Fruit fly (Drosophila melanogaster) whole organism, prepupa: ENCODE measurements around the gene CG14355.

ENCODE experiments used
- CG10669 ChIP-seq: fragments of 200-800 bp; sonication (Bioruptor generic); optimal IDR thresholded peaks from 3 replicates; lab custom pipeline; 2018; ENCODE audit warnings: missing biosample characterization, mild to moderate bottlenecking, missing genetic modification characterization, moderate library complexity
- CG11294 ChIP-seq: fragments of 200-800 bp; sonication (Bioruptor generic); IDR thresholded peaks from 2 replicates; pipeline ENCODE4 v1.3.6; 2022; ENCODE audit warnings: missing biosample characterization, missing genetic modification characterization
- CG16779 ChIP-seq: fragments of 200-800 bp; sonication (Bioruptor generic); optimal IDR thresholded peaks from 3 replicates; lab custom pipeline; 2017; ENCODE audit warnings: missing biosample characterization, mild to moderate bottlenecking, missing genetic modification characterization
- CG31627 ChIP-seq: fragments of 200-800 bp; sonication (Bioruptor generic); optimal IDR thresholded peaks from 3 replicates; lab custom pipeline; 2016; ENCODE audit warnings: missing biosample characterization, missing genetic modification characterization
- CG32006 ChIP-seq: fragments of 200-800 bp; sonication (Bioruptor generic); optimal IDR thresholded peaks from 3 replicates; lab custom pipeline; 2017; ENCODE audit warnings: missing biosample characterization, mild to moderate bottlenecking, missing genetic modification characterization
- CG34406 ChIP-seq: fragments of 200-800 bp; sonication (Bioruptor generic); optimal IDR thresholded peaks from 3 replicates; lab custom pipeline; 2016; ENCODE audit warnings: missing biosample characterization, missing genetic modification characterization
- CG3919 ChIP-seq: fragments of 200-800 bp; sonication (Bioruptor generic); optimal IDR thresholded peaks from 3 replicates; lab custom pipeline; 2016; ENCODE audit warnings: missing biosample characterization, missing genetic modification characterization
- CG4318 ChIP-seq: fragments of 200-800 bp; sonication (Bioruptor generic); optimal IDR thresholded peaks from 3 replicates; lab custom pipeline; 2017; ENCODE audit warnings: missing biosample characterization, mild to moderate bottlenecking, missing genetic modification characterization
- CG6163 ChIP-seq: fragments of 200-800 bp; sonication (Bioruptor generic); IDR thresholded peaks from 3 replicates; pipeline ENCODE4 v1.3.6; 2022; ENCODE audit warnings: missing biosample characterization, missing genetic modification characterization
- CG6276 ChIP-seq: fragments of 200-800 bp; sonication (Bioruptor generic); optimal IDR thresholded peaks from 2 replicates; lab custom pipeline; 2017; ENCODE audit warnings: missing biosample characterization, mild to moderate bottlenecking, missing genetic modification characterization
- CG6808 ChIP-seq: fragments of 200-800 bp; sonication (Bioruptor generic); optimal IDR thresholded peaks from 3 replicates; lab custom pipeline; 2017; ENCODE audit warnings: missing biosample characterization, missing genetic modification characterization, mild to moderate bottlenecking, moderate library complexity, missing genetic modification reagents
- CG7368 ChIP-seq: fragments of 200-800 bp; sonication (Bioruptor generic); optimal IDR thresholded peaks from 3 replicates; lab custom pipeline; 2016; ENCODE audit warnings: missing biosample characterization, missing genetic modification characterization
- CG8319 ChIP-seq: fragments of 200-800 bp; sonication (Bioruptor generic); optimal IDR thresholded peaks from 3 replicates; lab custom pipeline; 2016; ENCODE audit warnings: missing biosample characterization, missing genetic modification characterization
- CG8632 ChIP-seq: fragments of 200-800 bp; sonication (Bioruptor generic); optimal IDR thresholded peaks from 3 replicates; lab custom pipeline; 2016; ENCODE audit warnings: missing biosample characterization, missing genetic modification characterization
- CG9139 ChIP-seq: fragments of 200-800 bp; sonication (Bioruptor generic); optimal IDR thresholded peaks from 3 replicates; lab custom pipeline; 2017; ENCODE audit warnings: missing biosample characterization, mild to moderate bottlenecking, missing genetic modification characterization
- Eip75B ChIP-seq: fragments of 200-800 bp; sonication (Bioruptor generic); optimal IDR thresholded peaks from 3 replicates; lab custom pipeline; 2016; ENCODE audit warnings: missing biosample characterization, missing genetic modification characterization
- Eip93F ChIP-seq: fragments of 200-800 bp; sonication (Bioruptor generic); optimal IDR thresholded peaks from 2 replicates; lab custom pipeline; 2016; ENCODE audit warnings: missing biosample characterization, mild to moderate bottlenecking, missing genetic modification characterization
- Ets21C ChIP-seq: fragments of 200-800 bp; sonication (Bioruptor generic); optimal IDR thresholded peaks from 3 replicates; lab custom pipeline; 2016; ENCODE audit warnings: missing biosample characterization, missing genetic modification characterization
- Ets96B ChIP-seq: fragments of 200-800 bp; optimal IDR thresholded peaks from 2 replicates; lab custom pipeline; 2019; ENCODE audit warnings: missing biosample characterization, mild to moderate bottlenecking, missing genetic modification characterization, moderate library complexity
- Hr38 ChIP-seq: sonication (Bioruptor generic); optimal IDR thresholded peaks from 2 replicates; lab custom pipeline; 2016; ENCODE audit warnings: missing biosample characterization, missing genetic modification characterization
- Hr39 ChIP-seq: fragments of 200-800 bp; sonication (Bioruptor generic); optimal IDR thresholded peaks from 2 replicates; lab custom pipeline; 2016; ENCODE audit warnings: missing biosample characterization, missing genetic modification characterization
- Lpt ChIP-seq: fragments of 200-800 bp; sonication (Bioruptor generic); optimal IDR thresholded peaks from 3 replicates; lab custom pipeline; 2016; ENCODE audit warnings: missing biosample characterization, missing genetic modification characterization
- Met ChIP-seq: fragments of 200-800 bp; sonication (Bioruptor generic); optimal IDR thresholded peaks from 3 replicates; lab custom pipeline; 2016; ENCODE audit warnings: missing biosample characterization, missing genetic modification characterization
- Smox ChIP-seq: fragments of 200-800 bp; sonication (Bioruptor generic); optimal IDR thresholded peaks from 3 replicates; lab custom pipeline; 2016; ENCODE audit warnings: missing biosample characterization, missing genetic modification characterization
- Sox102F ChIP-seq: fragments of 200-800 bp; sonication (Bioruptor generic); optimal IDR thresholded peaks from 2 replicates; lab custom pipeline; 2016; ENCODE audit warnings: missing biosample characterization, mild to moderate bottlenecking, missing genetic modification characterization
- Sox14 ChIP-seq: fragments of 200-800 bp; sonication (Bioruptor generic); optimal IDR thresholded peaks from 3 replicates; lab custom pipeline; 2016; ENCODE audit warnings: missing biosample characterization, missing genetic modification characterization
- acj6 ChIP-seq: fragments of 200-800 bp; sonication (Bioruptor generic); optimal IDR thresholded peaks from 3 replicates; lab custom pipeline; 2016; ENCODE audit warnings: missing biosample characterization, missing genetic modification characterization
- dac ChIP-seq: fragments of 200-800 bp; sonication (Bioruptor generic); optimal IDR thresholded peaks from 2 replicates; lab custom pipeline; 2017; ENCODE audit warnings: missing biosample characterization, mild to moderate bottlenecking, missing genetic modification characterization
- dsx ChIP-seq: fragments of 200-800 bp; optimal IDR thresholded peaks from 3 replicates; lab custom pipeline; 2019; ENCODE audit warnings: missing biosample characterization, mild to moderate bottlenecking, missing genetic modification characterization, moderate library complexity; ENCODE audit not compliant: poor library complexity, severe bottlenecking
- eg ChIP-seq: fragments of 200-800 bp; sonication (Bioruptor generic); IDR thresholded peaks from 3 replicates; pipeline ENCODE4 v1.3.6; 2022; ENCODE audit warnings: missing biosample characterization, missing genetic modification characterization
- esn ChIP-seq: fragments of 200-800 bp; sonication (Bioruptor generic); optimal IDR thresholded peaks from 2 replicates; lab custom pipeline; 2016; ENCODE audit warnings: missing biosample characterization, mild to moderate bottlenecking, missing genetic modification characterization, moderate library complexity
- fd59A ChIP-seq: fragments of 200-800 bp; sonication (Bioruptor generic); optimal IDR thresholded peaks from 2 replicates; lab custom pipeline; 2017; ENCODE audit warnings: missing biosample characterization, mild to moderate bottlenecking, missing genetic modification characterization, missing genetic modification reagents
- fd85E ChIP-seq: fragments of 200-800 bp; sonication (Bioruptor generic); optimal IDR thresholded peaks from 3 replicates; lab custom pipeline; 2016; ENCODE audit warnings: missing biosample characterization, missing genetic modification characterization
- fkh ChIP-seq: fragments of 200-800 bp; sonication (Bioruptor generic); optimal IDR thresholded peaks from 3 replicates; lab custom pipeline; 2017; ENCODE audit warnings: missing biosample characterization, mild to moderate bottlenecking, missing genetic modification characterization, moderate library complexity
- net ChIP-seq: fragments of 200-800 bp; sonication (Bioruptor generic); optimal IDR thresholded peaks from 3 replicates; lab custom pipeline; 2016; ENCODE audit warnings: missing biosample characterization, missing genetic modification characterization
- pdm3 ChIP-seq: fragments of 200-800 bp; sonication (Bioruptor generic); optimal IDR thresholded peaks from 3 replicates; lab custom pipeline; 2016; ENCODE audit warnings: missing biosample characterization, missing genetic modification characterization
- salr ChIP-seq, 2 experiments: fragments of 200-800 bp; sonication (Bioruptor generic); optimal IDR thresholded peaks; 3 replicates each; lab custom pipeline; 2016 to 2018; ENCODE audit warnings: missing biosample characterization in 2 of 2, missing genetic modification characterization in 2 of 2, mild to moderate bottlenecking in 1 of 2
- spab ChIP-seq: fragments of 200-800 bp; sonication (Bioruptor generic); optimal IDR thresholded peaks from 2 replicates; lab custom pipeline; 2017; ENCODE audit warnings: missing biosample characterization, mild to moderate bottlenecking, missing genetic modification characterization, missing genetic modification reagents
- ss ChIP-seq, 2 experiments: fragments of 200-800 bp; sonication (Bioruptor generic); optimal IDR thresholded peaks; 2 replicates in 1 of 2; 3 replicates in 1 of 2; lab custom pipeline; 2017 to 2018; ENCODE audit warnings: mild to moderate bottlenecking in 2 of 2, missing biosample characterization in 2 of 2, missing genetic modification characterization in 2 of 2, moderate library complexity in 1 of 2
- svp ChIP-seq: fragments of 200-800 bp; sonication (Bioruptor generic); peaks from one replicate; lab custom pipeline; 2016; ENCODE audit warnings: missing biosample characterization, missing genetic modification characterization
- vri ChIP-seq: fragments of 200-800 bp; sonication (Bioruptor generic); optimal IDR thresholded peaks from 3 replicates; lab custom pipeline; 2016; ENCODE audit warnings: missing biosample characterization, mild to moderate bottlenecking, missing genetic modification characterization

CG14355 gene

dm6 chr3R:14151840-14152239 is at the start of gene CG14355:
Gene CG14355 (minus strand): TSS chr3R:14151940.
- no peak for TF ChIP-seq dsx (GFP tag; lab: Kevin White, UChicago)
- no peak for TF ChIP-seq Eip75B
- no peak for TF ChIP-seq pdm3 (GFP tag; lab: Kevin White, UChicago)
- TF ChIP-seq salr (GFP tag; optimal IDR thresholded peaks at IDR 0.05; lab: Kevin White, UChicago), result no peak
- TF ChIP-seq Smox (GFP tag; lab: Kevin White, UChicago), result no peak
- no peak for TF ChIP-seq Hr38
- TF ChIP-seq svp, result no peak
- no peak for TF ChIP-seq CG16779 (tag; lab: Kevin White, UChicago)
- TF ChIP-seq CG4318, result no peak
- TF ChIP-seq CG6808 (GFP tag; lab: Kevin White, UChicago), result no peak

DNA sequence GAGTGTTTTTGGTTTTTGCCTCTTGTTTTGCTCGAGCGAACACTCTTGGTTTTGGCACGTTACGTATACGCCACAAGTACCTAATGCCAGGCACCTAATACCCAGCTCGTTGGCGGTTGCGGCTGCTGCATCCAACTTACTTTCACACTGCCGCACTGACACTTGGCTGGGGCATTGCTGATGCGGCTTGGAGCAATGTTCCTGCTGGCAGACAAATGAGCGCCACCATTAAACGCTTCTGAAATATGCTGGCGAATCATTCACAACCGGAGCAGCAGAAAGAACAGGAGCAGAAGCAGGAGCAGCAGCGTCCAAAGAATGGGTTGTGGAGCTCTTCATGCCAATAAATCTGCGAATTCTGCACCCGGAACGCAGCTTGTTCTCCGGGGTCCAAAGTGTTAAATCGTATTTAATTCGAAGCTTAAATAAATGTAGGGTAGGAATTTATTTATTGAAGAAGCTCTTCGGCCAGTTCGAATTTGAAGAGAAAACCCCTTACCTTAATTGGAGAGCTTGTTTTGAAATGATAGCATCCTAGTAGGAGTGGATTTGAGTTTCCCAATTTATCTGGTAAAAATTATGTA is 10.5 kb upstream of the CG14355 start, which contains the start of gene CG3199:
Gene CG3199 (plus strand): TSS at position 534 of the 584 bp plus-strand sequence.
- TF ChIP-seq Eip93F, result no peak
- no peak for TF ChIP-seq Sox102F (GFP tag; lab: Kevin White, UChicago)
- no peak for TF ChIP-seq CG8319
- no peak for TF ChIP-seq CG32006 (GFP tag; lab: Kevin White, UChicago)
- no peak for TF ChIP-seq fd85E
- no peak for TF ChIP-seq Met (GFP tag; lab: Kevin White, UChicago)
- TF ChIP-seq CG11294 (GFP tag; lab: Robert Waterston, UW), result no peak
- no peak for TF ChIP-seq esn (GFP tag; lab: Kevin White, UChicago)
- no peak for TF ChIP-seq net
- TF ChIP-seq CG3919 (GFP tag; lab: Kevin White, UChicago), result no peak
- TF ChIP-seq ss (GFP tag; optimal IDR thresholded peaks at IDR 0.05; lab: Kevin White, UChicago), result no peak
- no peak for TF ChIP-seq Ets96B (tag; lab: Kevin White, UChicago)
- TF ChIP-seq CG6163 (GFP tag; lab: Robert Waterston, UW), result no peak
- TF ChIP-seq CG31627 (GFP tag; lab: Kevin White, UChicago), result no peak
- no peak for TF ChIP-seq CG6276 (GFP tag; lab: Kevin White, UChicago)
- TF ChIP-seq acj6, result no peak
- TF ChIP-seq Ets21C, result no peak

DNA sequence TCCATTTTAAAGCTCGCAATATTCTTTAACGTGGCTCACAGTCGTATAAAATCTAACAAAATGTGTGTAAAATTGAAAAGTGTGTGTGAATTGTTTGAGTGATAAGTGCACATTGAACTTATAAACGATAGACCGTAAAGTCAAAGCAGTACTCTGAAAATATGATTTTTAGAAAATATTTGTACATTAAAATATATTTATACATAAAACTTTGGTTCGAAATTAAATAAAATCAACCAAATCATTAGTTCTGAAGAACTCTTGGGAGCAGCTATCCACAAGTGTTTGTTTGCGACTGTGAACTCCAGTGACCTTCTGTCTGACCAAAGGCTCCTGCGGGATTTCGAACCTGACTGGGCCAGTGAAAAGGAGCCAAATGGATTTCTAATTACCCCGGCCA is 8.4 kb upstream of the CG14355 start, which contains the start of gene CG31327:
Gene CG31327 (minus strand): TSS at position 101 of the 400 bp plus-strand sequence.
- TF ChIP-seq Sox14 (GFP tag; lab: Kevin White, UChicago), result no peak
- no peak for TF ChIP-seq dac
- no peak for TF ChIP-seq acj6
- TF ChIP-seq CG7368 (GFP tag; lab: Kevin White, UChicago), result no peak
- no peak for TF ChIP-seq CG34406
- TF ChIP-seq spab (GFP tag; lab: Kevin White, UChicago), result no peak
- TF ChIP-seq CG3919 (GFP tag; lab: Kevin White, UChicago), result no peak
- TF ChIP-seq Smox (GFP tag; lab: Kevin White, UChicago), result no peak
- no peak for TF ChIP-seq Lpt (GFP tag; lab: Kevin White, UChicago)
- TF ChIP-seq CG9139 (GFP tag; lab: Kevin White, UChicago), result no peak
- TF ChIP-seq ss (GFP tag; optimal IDR thresholded peaks at IDR 0.05; lab: Kevin White, UChicago), result no peak
- no peak for TF ChIP-seq Met (GFP tag; lab: Kevin White, UChicago)
- no peak for TF ChIP-seq fkh
- no peak for TF ChIP-seq fd59A
- TF ChIP-seq CG8632 (GFP tag; lab: Kevin White, UChicago), result no peak

DNA sequence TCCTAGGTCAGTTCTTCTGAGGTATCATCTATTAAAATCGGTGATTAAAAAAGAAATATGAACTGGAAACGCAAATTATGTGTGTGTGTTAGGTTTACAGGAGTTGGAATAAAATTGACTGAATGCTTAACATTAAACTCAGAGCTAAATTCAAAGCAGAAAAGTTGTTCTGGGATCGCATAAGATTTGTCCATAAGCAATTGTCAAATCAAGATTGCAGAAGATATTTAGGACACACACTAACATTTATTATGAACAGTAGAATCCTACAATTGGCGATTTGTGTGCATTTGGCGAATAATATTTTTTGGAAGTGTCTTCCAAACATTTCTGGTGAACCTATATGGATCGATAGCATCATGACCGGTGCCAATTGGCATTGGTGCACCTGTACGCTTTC is 5.6 kb upstream of the CG14355 start, which contains the start of gene CG31533:
Gene CG31533 (minus strand): TSS at position 101 of the 400 bp plus-strand sequence.
- no peak for TF ChIP-seq dac
- no peak for TF ChIP-seq eg (GFP tag; lab: Robert Waterston, UW)
- TF ChIP-seq CG34406, result no peak
- TF ChIP-seq CG9139 (GFP tag; lab: Kevin White, UChicago), result no peak
- TF ChIP-seq vri, result no peak
- TF ChIP-seq Hr39, result no peak
- TF ChIP-seq CG31627 (GFP tag; lab: Kevin White, UChicago), result no peak
- no peak for TF ChIP-seq salr (GFP tag; optimal IDR thresholded peaks at IDR 0.05; lab: Kevin White, UChicago)
- TF ChIP-seq CG3919 (GFP tag; lab: Kevin White, UChicago), result no peak
- TF ChIP-seq CG10669, result no peak
- TF ChIP-seq Ets96B (tag; lab: Kevin White, UChicago), result no peak
